Worm (Caenorhabditis elegans) whole organism, late embryonic: ENCODE results near the gene syf-2.

ENCODE experiments used
- pat-9 ChIP-seq: fragments of 200-800 bp; sonication (Bioruptor generic); optimal IDR thresholded peaks from 2 replicates; lab custom pipeline; 2018; ENCODE audit warnings: mild to moderate bottlenecking, missing genetic modification characterization, moderate library complexity, missing compliant biosample characterization
- tbx-2 ChIP-seq: sonication (generic microtip); optimal IDR thresholded peaks from 2 replicates; lab custom pipeline; 2016; ENCODE audit warnings: missing genetic modification characterization, missing compliant biosample characterization

DNA sequence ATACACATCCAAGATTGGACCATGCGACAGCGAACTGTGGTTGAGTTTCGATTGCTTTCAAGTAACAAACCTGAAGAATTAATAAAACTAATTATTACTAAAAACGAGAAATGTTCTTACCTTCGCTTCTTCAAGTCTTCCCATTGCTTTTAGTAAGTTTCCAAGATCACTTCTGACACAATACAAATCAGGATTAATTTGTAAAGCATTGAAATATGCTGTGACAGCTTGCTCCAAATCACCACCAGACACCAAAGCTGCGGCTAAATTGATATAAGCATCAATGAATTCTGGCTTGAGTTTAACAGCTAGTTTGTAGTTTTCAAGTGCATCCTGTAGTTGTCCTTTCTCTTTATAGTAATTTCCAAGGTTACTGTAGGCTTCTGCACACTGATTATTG lies 11.8 kb downstream of the syf-2 start:
- no peak for TF ChIP-seq tbx-2 (tag; lab: Kevin White, UChicago)
- no peak for TF ChIP-seq pat-9 (tag; lab: Kevin White, UChicago)
